Fruit fly (Drosophila melanogaster): ENCODE data around the gene fd102C.

fd102C gene

dm6 chr4:807422-808391 is 36.6 kb downstream of the fd102C start (continued):
- TF ChIP-seq CG3032 (tag; optimal IDR thresholded peaks at IDR 0.05) (peak; percentile 46), Ets21C (GFP tag; optimal IDR thresholded peaks at IDR 0.05) (peak; percentile 50), CG1621 (tag; optimal IDR thresholded peaks at IDR 0.05) (no peak), Met (GFP tag; optimal IDR thresholded peaks at IDR 0.05) (peak; percentile 75), eg (GFP tag; IDR thresholded peaks at IDR 0.05) (no peak), vri (GFP tag; optimal IDR thresholded peaks at IDR 0.05) (no peak), CG10669 (GFP tag; optimal IDR thresholded peaks at IDR 0.05) (peak; percentile 71), dac (GFP tag; optimal IDR thresholded peaks at IDR 0.05) (peak; percentile 65), lz (GFP tag; optimal IDR thresholded peaks at IDR 0.05) (peak; percentile 55), CG8632 (GFP tag; optimal IDR thresholded peaks at IDR 0.05) (peak; percentile 68), CG4318 (GFP tag; optimal IDR thresholded peaks at IDR 0.05) (peak; percentile 83), Sox102F (GFP tag; optimal IDR thresholded peaks at IDR 0.05) (peak; percentile 88), CG6808 (GFP tag; optimal IDR thresholded peaks at IDR 0.05) (peak; percentile 63), CG32006 (GFP tag; optimal IDR thresholded peaks at IDR 0.05) (peak; percentile 93), CG11294 (GFP tag; IDR thresholded peaks at IDR 0.05) (no peak), CG31627 (GFP tag; optimal IDR thresholded peaks at IDR 0.05) (peak; percentile 59), CG6163 (GFP tag; IDR thresholded peaks at IDR 0.05) (no peak; the same call in 2 of the 3 replicates), Hr39 (GFP tag; optimal IDR thresholded peaks at IDR 0.05) (peak; percentile 66), fd59A (GFP tag; optimal IDR thresholded peaks at IDR 0.05) (peak; percentile 77), Sox14 (GFP tag; optimal IDR thresholded peaks at IDR 0.05) (peak; percentile 82), Eip75B (GFP tag; optimal IDR thresholded peaks at IDR 0.05) (peak; percentile 69), CG8119 (GFP tag; IDR thresholded peaks at IDR 0.05) (peak; percentile 79), Hr38 (GFP tag; optimal IDR thresholded peaks at IDR 0.05) (no peak), fkh (GFP tag; optimal IDR thresholded peaks at IDR 0.05) (no peak), dsx (GFP tag; optimal IDR thresholded peaks at IDR 0.05; ENCODE audit: poor library complexity, severe bottlenecking) (no peak), acj6 (GFP tag; optimal IDR thresholded peaks at IDR 0.05) (peak; percentile 83), fd85E (GFP tag; optimal IDR thresholded peaks at IDR 0.05) (no peak), cyc (GFP tag; optimal IDR thresholded peaks at IDR 0.05) (peak; percentile 59), Sox15 (GFP tag; optimal IDR thresholded peaks at IDR 0.05) (peak; percentile 57), CG11902 (GFP tag; optimal IDR thresholded peaks at IDR 0.05) (peak; percentile 41), CG7368 (GFP tag; optimal IDR thresholded peaks at IDR 0.05) (peak; percentile 33), salr (GFP tag; optimal IDR thresholded peaks at IDR 0.05) (peak in 1 of 2 experiments; percentile 90), net (GFP tag; optimal IDR thresholded peaks at IDR 0.05) (peak; percentile 80), Lpt (GFP tag; optimal IDR thresholded peaks at IDR 0.05) (peak; percentile 79), Blimp-1 (GFP tag; optimal IDR thresholded peaks at IDR 0.05) (no peak), achi (GFP tag; optimal IDR thresholded peaks at IDR 0.05) (peak; percentile 82), Ets96B (tag; optimal IDR thresholded peaks at IDR 0.05) (peak; percentile 50), CG10631 (GFP tag; optimal IDR thresholded peaks at IDR 0.05) (peak; percentile 81)

DNA sequence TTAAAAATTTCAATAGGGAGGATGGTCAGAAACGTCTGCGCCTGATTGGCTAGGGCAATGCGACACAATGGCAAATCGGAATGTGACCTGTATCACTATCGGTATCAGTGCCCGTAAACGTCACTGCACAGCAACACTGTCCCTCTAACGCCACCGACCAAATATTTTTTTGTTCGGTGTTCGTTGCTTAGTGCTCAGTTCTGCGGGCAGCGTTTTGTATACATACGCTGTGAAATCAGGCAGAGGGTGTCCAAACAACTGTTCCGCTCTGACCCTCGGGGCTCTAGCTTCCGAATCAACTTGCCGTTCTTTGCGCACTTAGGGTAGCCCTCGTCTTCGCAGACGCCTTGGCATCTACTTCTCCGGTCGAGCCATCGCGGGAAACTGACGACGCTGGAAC is 37.4 kb downstream of the fd102C start:
- TF ChIP-seq Hr4 (GFP tag; optimal IDR thresholded peaks at IDR 0.05): no peak
- no peak for TF ChIP-seq dac (GFP tag; optimal IDR thresholded peaks at IDR 0.05)
- no peak for TF ChIP-seq CG31627 (GFP tag; optimal IDR thresholded peaks at IDR 0.05)
- TF ChIP-seq CG34406 (GFP tag; optimal IDR thresholded peaks at IDR 0.05): no peak
- no peak for TF ChIP-seq Eip75B (GFP tag; optimal IDR thresholded peaks at IDR 0.05)
- TF ChIP-seq Blimp-1 (GFP tag; optimal IDR thresholded peaks at IDR 0.05): no peak
- TF ChIP-seq pdm3 (GFP tag; optimal IDR thresholded peaks at IDR 0.05): no peak
- TF ChIP-seq CG6163 (GFP tag; IDR thresholded peaks at IDR 0.05): no peak
- TF ChIP-seq CG3032 (tag; optimal IDR thresholded peaks at IDR 0.05): no peak
- no peak for TF ChIP-seq Met (GFP tag; optimal IDR thresholded peaks at IDR 0.05)
- TF ChIP-seq fkh (GFP tag; optimal IDR thresholded peaks at IDR 0.05): no peak
- no peak for TF ChIP-seq CG9139 (GFP tag; optimal IDR thresholded peaks at IDR 0.05)
- no peak for TF ChIP-seq CG3919 (GFP tag; optimal IDR thresholded peaks at IDR 0.05)
- no peak for TF ChIP-seq Eip93F (GFP tag; optimal IDR thresholded peaks at IDR 0.05)
- TF ChIP-seq OdsH (GFP tag; optimal IDR thresholded peaks at IDR 0.05): no peak
